Comparison of ENCODE assay signal across 3 fruit fly cellular contexts in genomic region chrX:1454837-1455236, dm6.
TF ChIP-seq lines count a peak whose summit lies in the region.

No protein-coding gene starts in this region.

- TF ChIP-seq CTCF in whole organism, embryonic (GFP tag; optimal IDR thresholded peaks at IDR 0.05; lab: Kevin White, UChicago), result no peak

TF ChIP-seq in whole organism, adult, 20 proteins besides CTCF, POLR2A, EP300 and RAD21:
- TF ChIP-seq ovo (GFP tag; optimal IDR thresholded peaks at IDR 0.05; lab: Kevin White, UChicago), result peak; percentile 85
- no peak for TF ChIP-seq kay (GFP tag; lab: Kevin White, UChicago; ENCODE audit: borderline replicate concordance)
TF ChIP-seq in whole organism, adult: peak in this region for 1.

TF ChIP-seq in whole organism, embryonic, 481 proteins besides CTCF, POLR2A, EP300 and RAD21:
- TF ChIP-seq CG31224 (GFP tag; IDR thresholded peaks at IDR 0.05; lab: Robert Waterston, UW) (peak; percentile 8; the same call in 1 of the 2 replicates), sna (GFP tag; IDR thresholded peaks at IDR 0.05; lab: Robert Waterston, UW; ENCODE audit: partially characterized antibody) (0 out of 2 replicates have a peak, but pooled peaks have one; percentile 21), CG14965 (GFP tag; optimal IDR thresholded peaks at IDR 0.05; lab: Kevin White, UChicago; ENCODE audit: borderline replicate concordance) (no peak), CHES-1-like (GFP tag; optimal IDR thresholded peaks at IDR 0.05; lab: Kevin White, UChicago) (no peak), Dll (GFP tag; IDR thresholded peaks at IDR 0.05; lab: Robert Waterston, UW; ENCODE audit: partially characterized antibody) (peak; percentile 53; the same call in 1 of the 4 replicates), mirr (GFP tag; optimal IDR thresholded peaks at IDR 0.05; lab: Kevin White, UChicago) (no peak), eve (GFP tag; optimal IDR thresholded peaks at IDR 0.05; lab: Kevin White, UChicago) (no peak), CG3407 (GFP tag; optimal IDR thresholded peaks at IDR 0.05; lab: Kevin White, UChicago) (no peak), Scr (GFP tag; IDR thresholded peaks at IDR 0.05; lab: Robert Waterston, UW; ENCODE audit: partially characterized antibody) (peak; percentile 34; the same call in 1 of the 2 replicates), Opbp (GFP tag; IDR thresholded peaks at IDR 0.05; lab: Robert Waterston, UW; ENCODE audit: partially characterized antibody) (no peak), Oaz (GFP tag; IDR thresholded peaks at IDR 0.05; lab: Robert Waterston, UW) (no peak), amos (GFP tag; IDR thresholded peaks at IDR 0.05; lab: Robert Waterston, UW; ENCODE audit: partially characterized antibody) (0 out of 2 replicates have a peak, but pooled peaks have one; percentile 25), CG31441 (GFP tag; IDR thresholded peaks at IDR 0.05; lab: Robert Waterston, UW) (no peak), BEAF-32 (GFP tag; optimal IDR thresholded peaks at IDR 0.05; lab: Kevin White, UChicago) (peak; percentile 38), CG8388 (GFP tag; optimal IDR thresholded peaks at IDR 0.05; lab: Kevin White, UChicago) (no peak), cg (GFP tag; optimal IDR thresholded peaks at IDR 0.05; lab: Kevin White, UChicago) (no peak), row (GFP tag; IDR thresholded peaks at IDR 0.05; lab: Robert Waterston, UW) (0 out of 3 replicates have a peak, but pooled peaks have one; percentile 19), tll (GFP tag; optimal IDR thresholded peaks at IDR 0.05; lab: Kevin White, UChicago) (no peak)

TF ChIP-seq in whole organism, prepupa, 60 proteins besides CTCF, POLR2A, EP300 and RAD21:
- TF ChIP-seq CG9139 (GFP tag; optimal IDR thresholded peaks at IDR 0.05; lab: Kevin White, UChicago), result no peak
- TF ChIP-seq svp (GFP tag; lab: Kevin White, UChicago), result peak; percentile 52
- TF ChIP-seq Hr38 (GFP tag; optimal IDR thresholded peaks at IDR 0.05; lab: Kevin White, UChicago), result no peak
- no peak for TF ChIP-seq CG8319 (GFP tag; optimal IDR thresholded peaks at IDR 0.05; lab: Kevin White, UChicago)
- TF ChIP-seq CG10669 (GFP tag; optimal IDR thresholded peaks at IDR 0.05; lab: Kevin White, UChicago), result no peak
- no peak for TF ChIP-seq CG15336 (GFP tag; IDR thresholded peaks at IDR 0.05; lab: Robert Waterston, UW)
- TF ChIP-seq CG10631 (GFP tag; optimal IDR thresholded peaks at IDR 0.05; lab: Kevin White, UChicago), result no peak
